Fruit fly (Drosophila melanogaster): ENCODE results near the gene Plap.

DNA sequence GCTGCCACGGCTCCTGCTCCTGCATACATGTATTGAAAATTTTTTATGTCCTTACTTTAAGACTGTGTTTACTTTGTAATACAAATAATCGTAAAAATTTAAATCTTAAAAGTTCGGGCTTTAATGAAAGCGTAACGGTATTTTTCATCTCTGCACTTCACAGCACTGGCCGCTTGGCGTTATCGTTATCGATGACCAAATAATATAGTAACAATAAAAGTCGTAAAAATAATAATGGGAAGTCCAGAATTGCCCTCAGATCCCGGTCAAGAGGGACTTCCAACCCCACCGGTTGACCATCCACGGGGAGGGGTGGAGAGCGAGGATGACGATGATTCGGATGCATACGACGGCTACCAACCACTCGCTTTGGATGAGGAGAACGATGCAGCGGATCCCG is 3.8 kb downstream of the Plap start, which contains the start of gene CG14341:
- TF ChIP-seq CTCF (optimal IDR thresholded peaks at IDR 0.05), result no peak
- TF ChIP-seq CG8478 (optimal IDR thresholded peaks at IDR 0.05), result no peak
